Fruit fly (Drosophila melanogaster) whole organism, embryonic: ENCODE results near the gene SpdS.

Experiments
- Asciz ChIP-seq: fragments of 200-800 bp; sonication (Bioruptor generic); optimal IDR thresholded peaks from 2 replicates; lab custom pipeline; 2017; ENCODE audit warnings: missing biosample characterization, mild to moderate bottlenecking, missing genetic modification characterization, missing genetic modification reagents
- Atf3 ChIP-seq: fragments of 200-800 bp; sonication (Bioruptor generic); optimal IDR thresholded peaks from 3 replicates; lab custom pipeline; 2016; ENCODE audit warnings: missing biosample characterization, missing genetic modification characterization
- B-H2 ChIP-seq: fragments of 200-800 bp; sonication (Bioruptor generic); optimal IDR thresholded peaks from 2 replicates; lab custom pipeline; 2018; ENCODE audit warnings: missing biosample characterization, mild to moderate bottlenecking, missing genetic modification characterization
- Bteb2 ChIP-seq: fragments of 200-800 bp; sonication (Bioruptor generic); optimal IDR thresholded peaks from 2 replicates; lab custom pipeline; 2016; ENCODE audit warnings: missing biosample characterization, missing genetic modification characterization
- CG10147 ChIP-seq: fragments of 200-800 bp; sonication (Bioruptor generic); optimal IDR thresholded peaks from 2 replicates; lab custom pipeline; 2019; ENCODE audit warnings: missing biosample characterization, mild to moderate bottlenecking, missing genetic modification characterization, moderate library complexity
- CG10431 ChIP-seq: fragments of 200-800 bp; sonication (Bioruptor generic); optimal IDR thresholded peaks from 3 replicates; lab custom pipeline; 2018; ENCODE audit warnings: missing biosample characterization, mild to moderate bottlenecking, missing genetic modification characterization
- CG11093 ChIP-seq: fragments of 200-800 bp; sonication (Bioruptor generic); IDR thresholded peaks from 3 replicates; pipeline ENCODE4 v1.3.6; 2022; ENCODE audit warnings: missing biosample characterization, missing genetic modification characterization
- CG11247 ChIP-seq: fragments of 200-800 bp; sonication (Bioruptor generic); IDR thresholded peaks from 2 replicates; pipeline ENCODE4 v1.3.6; 2022; ENCODE audit warnings: missing biosample characterization, missing genetic modification characterization
- CG11695 ChIP-seq: fragments of 200-800 bp; sonication (Bioruptor generic); IDR thresholded peaks from 3 replicates; pipeline ENCODE4 v1.3.6; 2022; ENCODE audit warnings: missing biosample characterization, missing genetic modification characterization
- CG14710 ChIP-seq: fragments of 200-800 bp; sonication (Bioruptor generic); optimal IDR thresholded peaks from 3 replicates; lab custom pipeline; 2019; ENCODE audit warnings: missing biosample characterization, mild to moderate bottlenecking, missing genetic modification characterization, moderate library complexity
- CG15011 ChIP-seq: fragments of 200-800 bp; sonication (Bioruptor generic); optimal IDR thresholded peaks from 3 replicates; lab custom pipeline; 2018; ENCODE audit warnings: missing biosample characterization, mild to moderate bottlenecking, missing genetic modification characterization
- CG15269 ChIP-seq: fragments of 200-800 bp; sonication (Bioruptor generic); optimal IDR thresholded peaks from 2 replicates; lab custom pipeline; 2018; ENCODE audit warnings: missing biosample characterization, mild to moderate bottlenecking, missing genetic modification characterization, moderate library complexity
- CG15514 ChIP-seq: fragments of 200-800 bp; sonication (Bioruptor generic); optimal IDR thresholded peaks from 3 replicates; lab custom pipeline; 2017; ENCODE audit warnings: missing biosample characterization, missing genetic modification characterization, mild to moderate bottlenecking, moderate library complexity, missing genetic modification reagents
- CG15601 ChIP-seq: fragments of 200-800 bp; sonication (Bioruptor generic); optimal IDR thresholded peaks from 3 replicates; lab custom pipeline; 2019; ENCODE audit warnings: missing biosample characterization, mild to moderate bottlenecking, missing genetic modification characterization, moderate library complexity
- CG16813 ChIP-seq: fragments of 200-800 bp; sonication (Bioruptor generic); IDR thresholded peaks from 3 replicates; pipeline ENCODE4 v1.3.6; 2022; ENCODE audit warnings: missing biosample characterization, missing genetic modification characterization; ENCODE audit not compliant: partially characterized antibody
- CG30431 ChIP-seq: fragments of 200-800 bp; sonication (Bioruptor generic); optimal IDR thresholded peaks from 2 replicates; lab custom pipeline; 2017; ENCODE audit warnings: missing biosample characterization, missing genetic modification characterization
- CG34376 ChIP-seq: fragments of 200-800 bp; sonication (Bioruptor generic); optimal IDR thresholded peaks from 2 replicates; lab custom pipeline; 2018; ENCODE audit warnings: missing biosample characterization, mild to moderate bottlenecking, missing genetic modification characterization
- CG3838 ChIP-seq: fragments of 200-800 bp; sonication (Bioruptor generic); optimal IDR thresholded peaks from 3 replicates; lab custom pipeline; 2016; ENCODE audit warnings: missing biosample characterization, missing genetic modification characterization
- CG4328 ChIP-seq: fragments of 200-800 bp; sonication (Bioruptor generic); optimal IDR thresholded peaks from 3 replicates; lab custom pipeline; 2017; ENCODE audit warnings: missing biosample characterization, missing genetic modification reagents, missing genetic modification characterization
- CG8478 ChIP-seq: fragments of >200 bp; optimal IDR thresholded peaks from 2 replicates; lab custom pipeline; 2018
- CG8944 ChIP-seq: fragments of 200-800 bp; sonication (Bioruptor generic); optimal IDR thresholded peaks from 3 replicates; lab custom pipeline; 2016; ENCODE audit warnings: missing biosample characterization, missing genetic modification characterization
- CG9437 ChIP-seq: fragments of 200-800 bp; sonication (Bioruptor generic); optimal IDR thresholded peaks from 2 replicates; lab custom pipeline; 2018; ENCODE audit warnings: missing biosample characterization, mild to moderate bottlenecking, missing genetic modification characterization
- D19B ChIP-seq: fragments of 200-800 bp; sonication (Bioruptor generic); optimal IDR thresholded peaks from 2 replicates; lab custom pipeline; 2017; ENCODE audit warnings: missing biosample characterization, mild to moderate bottlenecking, missing genetic modification characterization
- Dll ChIP-seq: fragments of 200-800 bp; sonication (Bioruptor generic); IDR thresholded peaks from 4 replicates; pipeline ENCODE4 v1.3.6; 2022; ENCODE audit warnings: missing biosample characterization, missing genetic modification characterization; ENCODE audit not compliant: partially characterized antibody
- Hmx ChIP-seq: fragments of 200-800 bp; sonication (Bioruptor generic); optimal IDR thresholded peaks from 2 replicates; lab custom pipeline; 2016; ENCODE audit warnings: missing biosample characterization, missing genetic modification characterization
- Hr39 ChIP-seq: fragments of >200 bp; optimal IDR thresholded peaks from 2 replicates; lab custom pipeline; 2017
- Hr51 ChIP-seq, 2 experiments: fragments of 200-800 bp; sonication (Bioruptor generic); optimal IDR thresholded peaks; 2 replicates in 1 of 2; 3 replicates in 1 of 2; lab custom pipeline; 2016 to 2018; ENCODE audit warnings: missing biosample characterization in 2 of 2, missing genetic modification characterization in 2 of 2, mild to moderate bottlenecking in 1 of 2, moderate library complexity in 1 of 2
- Rfx ChIP-seq: fragments of 200-800 bp; sonication (Bioruptor generic); IDR thresholded peaks from 2 replicates; pipeline ENCODE4 v1.3.6; 2022; ENCODE audit warnings: missing biosample characterization, missing genetic modification characterization
- Sin3A ChIP-seq: fragments of >200 bp; optimal IDR thresholded peaks from 2 replicates; lab custom pipeline; 2018
- Six4 ChIP-seq: fragments of 200-800 bp; sonication (Bioruptor generic); optimal IDR thresholded peaks from 2 replicates; lab custom pipeline; 2016; ENCODE audit warnings: missing biosample characterization, missing genetic modification characterization
- Tbp ChIP-seq: fragments of >200 bp; optimal IDR thresholded peaks from 2 replicates; lab custom pipeline; 2018; ENCODE audit warnings: missing biosample characterization, missing genetic modification characterization
- Vsx1 ChIP-seq: fragments of 200-800 bp; sonication (Bioruptor generic); optimal IDR thresholded peaks from 2 replicates; lab custom pipeline; 2017; ENCODE audit warnings: missing biosample characterization, mild to moderate bottlenecking, missing genetic modification characterization, missing genetic modification reagents
- ac ChIP-seq: fragments of 200-800 bp; sonication (Bioruptor generic); optimal IDR thresholded peaks from 3 replicates; lab custom pipeline; 2017; ENCODE audit warnings: missing biosample characterization, mild to moderate bottlenecking, missing genetic modification characterization
- ara ChIP-seq: fragments of 200-800 bp; sonication (Bioruptor generic); IDR thresholded peaks from 2 replicates; pipeline ENCODE4 v1.3.6; 2022; ENCODE audit warnings: missing biosample characterization, missing genetic modification characterization
- bcd ChIP-seq: fragments of 200-800 bp; sonication (Bioruptor generic); optimal IDR thresholded peaks from 2 replicates; lab custom pipeline; 2017; ENCODE audit warnings: missing biosample characterization, mild to moderate bottlenecking, missing genetic modification characterization
- btn ChIP-seq: fragments of 200-800 bp; sonication (Bioruptor generic); optimal IDR thresholded peaks from 2 replicates; lab custom pipeline; 2016; ENCODE audit warnings: missing biosample characterization, missing genetic modification characterization
- crc ChIP-seq: fragments of 200-800 bp; sonication (Bioruptor generic); optimal IDR thresholded peaks from 2 replicates; lab custom pipeline; 2016; ENCODE audit warnings: missing biosample characterization, missing genetic modification characterization
- crol ChIP-seq: fragments of 200-800 bp; sonication (Bioruptor generic); IDR thresholded peaks from 2 replicates; pipeline ENCODE4 v1.3.6; 2022; ENCODE audit warnings: missing biosample characterization, missing genetic modification characterization
- da ChIP-seq: fragments of 200-800 bp; sonication (Bioruptor generic); optimal IDR thresholded peaks from 2 replicates; lab custom pipeline; 2016; ENCODE audit warnings: missing biosample characterization, missing genetic modification characterization
- gsb ChIP-seq: fragments of 200-800 bp; sonication (Bioruptor generic); IDR thresholded peaks from 2 replicates; pipeline ENCODE4 v1.3.6; 2022; ENCODE audit warnings: missing biosample characterization, missing genetic modification characterization
- jigr1 ChIP-seq: fragments of 200-800 bp; sonication (Bioruptor generic); IDR thresholded peaks from 3 replicates; pipeline ENCODE4 v1.3.6; 2022; ENCODE audit warnings: missing biosample characterization, missing genetic modification characterization
- nom ChIP-seq: fragments of 200-800 bp; sonication (Bioruptor generic); optimal IDR thresholded peaks from 2 replicates; lab custom pipeline; 2017; ENCODE audit warnings: missing biosample characterization, missing genetic modification characterization, mild to moderate bottlenecking, moderate library complexity, missing genetic modification reagents
- pfk ChIP-seq: fragments of 200-800 bp; sonication (Bioruptor generic); optimal IDR thresholded peaks from 2 replicates; lab custom pipeline; 2018; ENCODE audit warnings: missing biosample characterization, mild to moderate bottlenecking, missing genetic modification characterization, moderate library complexity
- run ChIP-seq: fragments of 200-800 bp; sonication (Bioruptor generic); optimal IDR thresholded peaks from 3 replicates; lab custom pipeline; 2018; ENCODE audit warnings: missing biosample characterization, mild to moderate bottlenecking, missing genetic modification characterization
- sd ChIP-seq: fragments of 200-800 bp; sonication (Bioruptor generic); optimal IDR thresholded peaks from 3 replicates; lab custom pipeline; 2018; ENCODE audit warnings: missing biosample characterization, mild to moderate bottlenecking, missing genetic modification characterization, moderate library complexity
- sima ChIP-seq: fragments of 200-800 bp; sonication (Bioruptor generic); optimal IDR thresholded peaks from 2 replicates; lab custom pipeline; 2016; ENCODE audit warnings: missing biosample characterization, missing genetic modification characterization
- trh ChIP-seq: fragments of 200-800 bp; sonication (Bioruptor generic); optimal IDR thresholded peaks from 2 replicates; lab custom pipeline; 2016; ENCODE audit warnings: missing biosample characterization, missing genetic modification characterization
- unpg ChIP-seq: fragments of 200-800 bp; sonication (Bioruptor generic); optimal IDR thresholded peaks from 3 replicates; lab custom pipeline; 2018; ENCODE audit warnings: missing biosample characterization, mild to moderate bottlenecking, missing genetic modification characterization, moderate library complexity
- vfl ChIP-seq: fragments of 200-800 bp; sonication (Bioruptor generic); optimal IDR thresholded peaks from 2 replicates; lab custom pipeline; 2016; ENCODE audit warnings: missing biosample characterization, missing genetic modification characterization
- zen ChIP-seq: fragments of 200-800 bp; sonication (Bioruptor generic); optimal IDR thresholded peaks from 3 replicates; lab custom pipeline; 2018; ENCODE audit warnings: missing biosample characterization, mild to moderate bottlenecking, missing genetic modification characterization, moderate library complexity
- zf30C ChIP-seq: fragments of 200-800 bp; sonication (Bioruptor generic); optimal IDR thresholded peaks from 3 replicates; lab custom pipeline; 2018; ENCODE audit warnings: missing biosample characterization, mild to moderate bottlenecking, missing genetic modification characterization

SpdS gene

dm6 chr3R:9586663-9587248 is 44.7 kb upstream of the SpdS start, which contains the start of gene P58IPK (continued):
- TF ChIP-seq gsb (GFP tag; lab: Robert Waterston, UW) (no peak), CG8478 (lab: Kevin White, UChicago) (no peak), vfl (GFP tag; lab: Kevin White, UChicago) (peak; percentile 65), D19B (GFP tag; lab: Kevin White, UChicago) (no peak), CG3838 (GFP tag; lab: Kevin White, UChicago) (peak; percentile 52), Asciz (GFP tag; lab: Kevin White, UChicago) (no peak), CG10147 (GFP tag; lab: Kevin White, UChicago) (peak; percentile 55), Dll (GFP tag; lab: Robert Waterston, UW) (peak; percentile 94), Hr39 (lab: Kevin White, UChicago) (no peak), CG30431 (GFP tag; lab: Kevin White, UChicago) (peak; percentile 1), run (tag; lab: Kevin White, UChicago) (no peak), CG15601 (tag; lab: Kevin White, UChicago) (peak; percentile 46), CG15269 (tag; lab: Kevin White, UChicago) (peak; percentile 48), ara (GFP tag; lab: Robert Waterston, UW) (no peak), CG14710 (tag; lab: Kevin White, UChicago) (peak; percentile 73), trh (GFP tag; lab: Kevin White, UChicago) (no peak), sd (tag; lab: Kevin White, UChicago) (no peak), Bteb2 (GFP tag; lab: Kevin White, UChicago) (peak; percentile 70), sima (GFP tag; lab: Kevin White, UChicago) (no peak), zf30C (GFP tag; lab: Kevin White, UChicago) (no peak), Vsx1 (no peak), CG9437 (GFP tag; lab: Kevin White, UChicago) (peak; percentile 26), Rfx (peak; percentile 89), Hmx (no peak), B-H2 (GFP tag; lab: Kevin White, UChicago) (peak; percentile 48), pfk (GFP tag; lab: Kevin White, UChicago) (no peak), nom (GFP tag; lab: Kevin White, UChicago) (peak; percentile 2), Six4 (no peak), CG15011 (no peak), CG11093 (GFP tag; lab: Robert Waterston, UW) (no peak), CG34376 (peak; percentile 57), crol (GFP tag; lab: Robert Waterston, UW) (peak; percentile 38; the same call in 1 of the 2 replicates), ac (GFP tag; lab: Kevin White, UChicago) (no peak), zen (tag; lab: Kevin White, UChicago) (no peak), Atf3 (GFP tag; lab: Kevin White, UChicago) (peak; percentile 68), Hr51 (GFP tag; optimal IDR thresholded peaks at IDR 0.05; lab: Kevin White, UChicago) (peak in 1 of 2 experiments; percentile 78), CG10431 (GFP tag; lab: Kevin White, UChicago) (no peak), CG8944 (peak; percentile 65), CG11247 (GFP tag; lab: Robert Waterston, UW) (peak; percentile 45; the same call in 1 of the 2 replicates), Tbp (GFP tag; lab: Kevin White, UChicago) (no peak), unpg (GFP tag; lab: Kevin White, UChicago) (peak; percentile 14), CG11695 (GFP tag; lab: Robert Waterston, UW) (no peak), crc (GFP tag; lab: Kevin White, UChicago) (peak; percentile 54), jigr1 (GFP tag; lab: Robert Waterston, UW) (no peak), da (peak; percentile 34), btn (GFP tag; lab: Kevin White, UChicago) (no peak), CG4328 (GFP tag; lab: Kevin White, UChicago) (no peak), CG15514 (GFP tag; lab: Kevin White, UChicago) (peak; percentile 98), Sin3A (lab: Kevin White, UChicago) (peak; percentile 82), CG16813 (GFP tag; lab: Robert Waterston, UW) (peak; percentile 97), bcd (peak; percentile 58)
